Fruit fly (Drosophila melanogaster) whole organism, adult: ENCODE measurements around the gene CG34291.
A peak's percentile ranks its signal among the peaks of the same experiment; 100 is the strongest.

ENCODE experiments used
- CG11617 ChIP-seq: fragments of 200-800 bp; sonication (Bioruptor generic); optimal IDR thresholded peaks from 2 replicates; lab custom pipeline; 2017; ENCODE audit warnings: mild to moderate bottlenecking, missing biosample characterization, missing genetic modification reagents, missing genetic modification characterization
- CG12768 ChIP-seq: fragments of 200-800 bp; sonication (Bioruptor generic); optimal IDR thresholded peaks from 2 replicates; lab custom pipeline; 2017; ENCODE audit warnings: missing biosample characterization, missing genetic modification characterization, mild to moderate bottlenecking, moderate library complexity, missing genetic modification reagents
- CG14711 ChIP-seq: fragments of 200-800 bp; sonication (Bioruptor generic); optimal IDR thresholded peaks from 2 replicates; lab custom pipeline; 2018; ENCODE audit warnings: missing biosample characterization, mild to moderate bottlenecking, missing genetic modification characterization, moderate library complexity
- CG1620 ChIP-seq: fragments of 200-800 bp; sonication (Bioruptor generic); optimal IDR thresholded peaks from 2 replicates; lab custom pipeline; 2016; ENCODE audit warnings: missing biosample characterization, missing genetic modification characterization
- CG33017 ChIP-seq: fragments of 200-800 bp; sonication (Bioruptor generic); optimal IDR thresholded peaks from 2 replicates; lab custom pipeline; 2018; ENCODE audit warnings: missing biosample characterization, mild to moderate bottlenecking, missing genetic modification characterization, moderate library complexity
- CG5204 ChIP-seq: fragments of 200-800 bp; sonication (Bioruptor generic); optimal IDR thresholded peaks from 2 replicates; lab custom pipeline; 2016; ENCODE audit warnings: missing biosample characterization, missing genetic modification characterization
- CG7045 ChIP-seq: fragments of 200-800 bp; sonication (Bioruptor generic); optimal IDR thresholded peaks from 2 replicates; lab custom pipeline; 2017; ENCODE audit warnings: missing biosample characterization, mild to moderate bottlenecking, missing genetic modification characterization
- CG7101 ChIP-seq: fragments of 200-800 bp; sonication (Bioruptor generic); optimal IDR thresholded peaks from 2 replicates; lab custom pipeline; 2018; ENCODE audit warnings: missing biosample characterization, mild to moderate bottlenecking, missing genetic modification characterization, moderate library complexity
- Clk ChIP-seq: fragments of 200-800 bp; sonication (Bioruptor generic); optimal IDR thresholded peaks from 2 replicates; lab custom pipeline; 2017; ENCODE audit warnings: missing biosample characterization, missing genetic modification characterization
- Crg-1 ChIP-seq: fragments of 200-800 bp; sonication (Bioruptor generic); optimal IDR thresholded peaks from 2 replicates; lab custom pipeline; 2016; ENCODE audit warnings: missing biosample characterization, missing genetic modification characterization
- Hr96 ChIP-seq: fragments of 200-800 bp; sonication (Bioruptor generic); optimal IDR thresholded peaks from 2 replicates; lab custom pipeline; 2016; ENCODE audit warnings: missing biosample characterization, missing genetic modification characterization
- Mnt ChIP-seq: fragments of 200-800 bp; sonication (Bioruptor generic); optimal IDR thresholded peaks from 2 replicates; lab custom pipeline; 2016; ENCODE audit warnings: missing biosample characterization, mild to moderate bottlenecking, missing genetic modification characterization
- bab1 ChIP-seq: fragments of 200-800 bp; sonication (Bioruptor generic); optimal IDR thresholded peaks from 3 replicates; lab custom pipeline; 2019; ENCODE audit warnings: missing biosample characterization, mild to moderate bottlenecking, missing genetic modification characterization, moderate library complexity
- cic ChIP-seq: fragments of 200-800 bp; sonication (Bioruptor generic); optimal IDR thresholded peaks from 2 replicates; lab custom pipeline; 2017; ENCODE audit warnings: missing biosample characterization, mild to moderate bottlenecking, missing genetic modification characterization, moderate library complexity
- cnc ChIP-seq, 2 experiments: fragments of >200 bp; optimal IDR thresholded peaks; 2 replicates each; lab custom pipeline; 2017
- kay ChIP-seq: fragments of 200-800 bp; sonication (Bioruptor generic); peaks from one replicate; lab custom pipeline; 2016; ENCODE audit warnings: missing biosample characterization, missing genetic modification characterization, borderline replicate concordance
- ovo ChIP-seq: fragments of 200-800 bp; sonication (Bioruptor generic); optimal IDR thresholded peaks from 2 replicates; lab custom pipeline; 2016; ENCODE audit warnings: missing biosample characterization, missing genetic modification characterization
- pad ChIP-seq: fragments of 200-800 bp; sonication (Bioruptor generic); optimal IDR thresholded peaks from 3 replicates; lab custom pipeline; 2017; ENCODE audit warnings: missing biosample characterization, missing genetic modification characterization, mild to moderate bottlenecking, moderate library complexity, missing genetic modification reagents
- tj ChIP-seq: fragments of 200-800 bp; sonication (Bioruptor generic); optimal IDR thresholded peaks from 3 replicates; lab custom pipeline; 2017; ENCODE audit warnings: missing biosample characterization, mild to moderate bottlenecking, missing genetic modification characterization, moderate library complexity
- toe ChIP-seq: fragments of 200-800 bp; sonication (Bioruptor generic); optimal IDR thresholded peaks from 2 replicates; lab custom pipeline; 2016; ENCODE audit warnings: missing biosample characterization, missing genetic modification characterization

Gene CG34291

DNA sequence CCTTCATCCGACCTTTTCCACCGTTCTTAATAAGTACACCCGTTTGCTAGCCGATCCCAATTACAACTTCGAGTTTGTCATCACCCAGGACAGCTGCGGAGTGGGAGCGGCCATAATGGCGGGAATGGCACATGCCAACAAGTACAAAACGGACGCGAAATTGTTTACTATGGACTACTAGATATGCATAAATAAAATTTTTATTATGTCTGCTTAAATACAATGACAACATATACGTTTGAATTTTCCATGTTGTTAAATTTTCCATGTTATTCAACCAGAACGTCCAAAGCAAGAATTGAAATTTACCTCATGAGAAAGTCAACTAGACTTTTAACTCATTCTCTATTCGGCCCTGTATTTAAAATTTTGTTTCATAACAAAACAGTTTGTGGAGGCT is 24.8 kb upstream of the CG34291 start, which contains the start of gene Hex-t2:
Gene Hex-t2, plus strand, starts transcription at position 301 of the 400 bp plus-strand sequence.
- TF ChIP-seq cnc (optimal IDR thresholded peaks at IDR 0.05; lab: Kevin White, UChicago): no peak
- no peak for TF ChIP-seq kay (GFP tag; lab: Kevin White, UChicago)
- TF ChIP-seq CG14711 (tag; lab: Kevin White, UChicago): no peak
- no peak for TF ChIP-seq tj (GFP tag; lab: Kevin White, UChicago)
- TF ChIP-seq ovo (GFP tag; lab: Kevin White, UChicago): no peak
- no peak for TF ChIP-seq bab1 (GFP tag; lab: Kevin White, UChicago)
- TF ChIP-seq CG7101 (tag; lab: Kevin White, UChicago): no peak

DNA sequence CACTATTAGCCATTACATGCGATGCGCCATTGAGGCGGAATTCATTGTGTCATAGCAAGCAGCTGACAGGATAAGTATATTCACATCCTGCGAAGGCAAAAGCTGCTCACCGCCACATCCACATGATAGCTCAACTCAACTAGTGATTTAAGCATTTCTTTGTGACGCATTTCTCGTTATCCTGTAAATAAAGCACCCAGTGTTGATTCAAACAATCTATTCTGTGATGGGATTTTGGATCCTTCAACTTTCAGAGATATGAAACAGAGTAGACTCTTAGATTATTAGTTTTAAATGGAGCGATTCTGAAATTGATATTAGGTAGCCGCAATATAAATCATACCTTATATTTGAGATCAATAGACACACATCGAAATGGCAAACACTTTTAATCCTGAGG is 23.2 kb upstream of the CG34291 start, which contains the start of gene Hex-t1:
Gene Hex-t1, plus strand, starts transcription at position 301 of the 400 bp plus-strand sequence.
- TF ChIP-seq CG12768 (GFP tag; lab: Kevin White, UChicago) (no peak), CG5204 (GFP tag; lab: Kevin White, UChicago) (no peak), Clk (GFP tag; lab: Kevin White, UChicago) (no peak), kay (GFP tag; lab: Kevin White, UChicago) (no peak), CG14711 (tag; lab: Kevin White, UChicago) (no peak), Crg-1 (GFP tag; lab: Kevin White, UChicago) (no peak), CG7101 (tag; lab: Kevin White, UChicago) (no peak), Hr96 (GFP tag; lab: Kevin White, UChicago) (no peak), CG7045 (GFP tag; lab: Kevin White, UChicago) (no peak)

DNA sequence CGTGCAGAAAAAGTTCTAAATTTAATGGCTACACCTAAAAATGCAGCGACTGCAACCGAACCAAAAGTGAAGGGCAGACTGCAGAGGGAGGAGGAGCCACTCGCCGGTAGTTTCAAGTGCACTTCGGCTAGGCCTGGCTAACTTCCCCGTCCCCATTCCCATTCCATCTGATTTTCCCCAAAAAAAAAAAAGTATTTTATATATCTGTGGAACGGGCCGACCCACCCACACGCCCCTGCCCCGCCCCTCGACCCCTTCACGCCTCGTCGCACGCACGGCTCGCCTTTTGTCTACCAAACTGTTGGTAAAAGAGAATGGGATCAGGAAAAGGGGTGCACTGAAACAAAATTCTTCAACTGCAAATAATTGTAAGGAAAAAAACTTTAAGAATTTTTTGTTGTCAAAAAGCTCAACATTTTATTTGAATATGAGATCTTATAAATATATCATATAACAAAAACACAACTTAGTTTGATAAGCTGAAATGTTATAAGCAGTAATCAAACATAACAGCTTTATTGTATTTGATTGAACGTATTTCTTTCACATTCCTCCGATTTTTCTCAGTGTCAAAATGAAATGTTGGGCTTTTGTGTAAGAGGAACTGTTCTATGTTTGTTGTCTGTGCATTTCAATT is 18.4 kb upstream of the CG34291 start:
- TF ChIP-seq CG7045 (GFP tag; lab: Kevin White, UChicago) (peak; percentile 27), CG14711 (tag; lab: Kevin White, UChicago) (no peak)

DNA sequence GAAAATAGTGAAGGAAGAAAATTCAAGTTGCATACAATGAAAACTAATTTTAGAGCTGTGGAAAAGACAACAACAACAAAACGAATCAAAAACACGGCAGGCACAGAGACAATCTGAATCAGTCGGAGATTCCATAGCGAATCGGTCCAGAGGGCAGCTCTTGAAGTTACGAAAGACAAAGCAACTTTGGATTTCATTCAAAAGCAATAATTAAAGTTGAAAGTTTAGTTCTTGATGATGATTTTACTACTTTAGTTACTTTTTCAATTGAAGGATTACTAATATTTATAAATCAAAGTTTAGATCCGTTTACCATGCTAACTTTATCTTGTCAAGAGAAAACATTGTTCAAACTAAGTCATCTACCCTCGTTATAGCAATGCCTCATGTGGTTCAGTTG is 17.8 kb upstream of the CG34291 start:
- TF ChIP-seq CG14711 (tag; lab: Kevin White, UChicago): no peak
- no peak for TF ChIP-seq ovo (GFP tag; lab: Kevin White, UChicago)
- TF ChIP-seq pad (GFP tag; lab: Kevin White, UChicago): no peak
- TF ChIP-seq Mnt (GFP tag; lab: Kevin White, UChicago): no peak
- no peak for TF ChIP-seq CG7101 (tag; lab: Kevin White, UChicago)
- TF ChIP-seq CG11617: no peak
- no peak for TF ChIP-seq Crg-1 (GFP tag; lab: Kevin White, UChicago)
- no peak for TF ChIP-seq Hr96 (GFP tag; lab: Kevin White, UChicago)
- TF ChIP-seq cnc (optimal IDR thresholded peaks at IDR 0.05; lab: Kevin White, UChicago): no peak
- TF ChIP-seq kay (GFP tag; lab: Kevin White, UChicago): no peak
- no peak for TF ChIP-seq bab1 (GFP tag; lab: Kevin White, UChicago)
- no peak for TF ChIP-seq CG5204 (GFP tag; lab: Kevin White, UChicago)
- no peak for TF ChIP-seq CG7045 (GFP tag; lab: Kevin White, UChicago)
- no peak for TF ChIP-seq tj (GFP tag; lab: Kevin White, UChicago)
- no peak for TF ChIP-seq CG1620
- no peak for TF ChIP-seq CG12768 (GFP tag; lab: Kevin White, UChicago)
- no peak for TF ChIP-seq cic (GFP tag; lab: Kevin White, UChicago)

DNA sequence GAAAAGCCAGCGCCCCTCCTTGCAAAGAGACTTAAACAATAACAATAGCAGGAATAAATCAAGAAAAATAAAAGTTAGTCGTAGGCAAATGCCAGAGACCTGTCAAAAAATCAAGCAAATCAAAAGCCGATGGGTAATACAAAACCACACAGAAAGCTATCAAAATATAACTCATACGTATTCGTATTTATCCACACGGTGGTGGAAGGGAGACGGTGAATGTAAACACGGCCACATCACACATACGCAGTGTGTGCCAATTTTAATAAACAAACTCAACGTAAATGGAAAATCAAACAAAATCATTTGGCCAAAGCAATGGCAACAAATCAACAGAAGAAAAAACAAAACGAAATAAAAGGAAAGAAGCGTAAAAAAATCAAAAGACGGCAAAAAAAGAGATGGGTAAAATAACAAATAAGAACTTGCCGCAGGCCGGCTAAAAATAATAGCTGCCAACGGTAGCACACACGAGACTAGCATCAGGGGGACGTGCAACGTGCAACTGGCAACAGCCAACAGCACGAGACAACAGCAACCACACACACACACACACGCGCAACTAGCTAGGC is 17.1 kb upstream of the CG34291 start:
- TF ChIP-seq bab1 (GFP tag; lab: Kevin White, UChicago) (no peak), kay (GFP tag; lab: Kevin White, UChicago) (no peak), CG14711 (tag; lab: Kevin White, UChicago) (no peak), CG7045 (GFP tag; lab: Kevin White, UChicago) (no peak), CG33017 (tag; lab: Kevin White, UChicago) (no peak), cic (GFP tag; lab: Kevin White, UChicago) (no peak), toe (GFP tag; lab: Kevin White, UChicago) (no peak), pad (GFP tag; lab: Kevin White, UChicago) (no peak), Clk (GFP tag; lab: Kevin White, UChicago) (no peak), CG1620 (no peak), Crg-1 (GFP tag; lab: Kevin White, UChicago) (no peak), tj (GFP tag; lab: Kevin White, UChicago) (no peak), cnc (optimal IDR thresholded peaks at IDR 0.05; lab: Kevin White, UChicago) (no peak), Mnt (GFP tag; lab: Kevin White, UChicago) (no peak), ovo (GFP tag; lab: Kevin White, UChicago) (no peak), CG5204 (GFP tag; lab: Kevin White, UChicago) (no peak)

DNA sequence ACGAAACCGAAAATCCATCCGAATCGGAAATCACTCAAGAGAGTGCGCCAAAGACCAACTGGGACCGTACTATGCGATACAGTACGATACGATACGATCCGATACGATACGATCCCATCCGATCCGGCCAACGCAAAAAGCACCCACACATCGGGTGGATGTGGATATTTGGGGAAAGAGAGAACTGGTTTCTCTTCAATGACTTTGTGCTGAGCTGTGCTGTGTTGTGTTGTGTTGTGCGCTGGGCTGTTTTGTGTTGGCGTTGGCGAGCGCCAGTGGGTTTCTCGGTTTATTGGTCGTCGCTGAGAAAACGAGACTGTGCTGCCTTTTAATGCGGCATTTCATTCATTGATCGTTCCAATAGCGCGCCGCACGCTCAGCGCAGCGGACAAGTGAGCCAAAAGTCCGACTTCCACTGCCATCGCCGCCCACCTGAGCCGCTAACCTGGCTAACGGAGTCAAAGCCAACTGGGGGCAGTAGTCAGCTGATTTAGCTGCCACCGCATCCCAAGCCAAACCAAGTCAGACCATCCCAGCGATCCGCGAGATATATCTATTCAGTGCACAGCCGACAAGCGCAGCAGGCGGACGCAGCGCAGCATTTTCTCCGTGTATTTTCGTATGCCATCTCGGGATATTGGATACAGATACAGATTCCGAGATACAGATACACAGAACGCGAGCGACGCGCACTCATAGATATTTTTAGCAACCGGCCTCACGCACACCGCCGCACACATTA is 15.0 kb upstream of the CG34291 start, which contains the start of gene tx:
Gene tx, plus strand, starts transcription at position 324 of the 742 bp plus-strand sequence.
- TF ChIP-seq CG7101 (tag; lab: Kevin White, UChicago) (no peak), cic (GFP tag; lab: Kevin White, UChicago) (peak; percentile 35), kay (GFP tag; lab: Kevin White, UChicago) (no peak), ovo (GFP tag; lab: Kevin White, UChicago) (peak; percentile 46)
